Fruit fly (Drosophila melanogaster) whole organism: Measurements from ENCODE around the gene Qsox3.

Experiments used
- CG8478 ChIP-seq: fragments of >200 bp; optimal IDR thresholded peaks from 2 replicates; lab custom pipeline; 2018; ENCODE audit warnings: inconsistent platforms
- pan ChIP-seq: fragments of >200 bp; optimal IDR thresholded peaks from 2 replicates; lab custom pipeline; 2017
- usp ChIP-seq: fragments of >200 bp; optimal IDR thresholded peaks from 2 replicates; lab custom pipeline; 2017; ENCODE audit warnings: missing biosample characterization, missing genetic modification characterization, mixed read lengths

DNA sequence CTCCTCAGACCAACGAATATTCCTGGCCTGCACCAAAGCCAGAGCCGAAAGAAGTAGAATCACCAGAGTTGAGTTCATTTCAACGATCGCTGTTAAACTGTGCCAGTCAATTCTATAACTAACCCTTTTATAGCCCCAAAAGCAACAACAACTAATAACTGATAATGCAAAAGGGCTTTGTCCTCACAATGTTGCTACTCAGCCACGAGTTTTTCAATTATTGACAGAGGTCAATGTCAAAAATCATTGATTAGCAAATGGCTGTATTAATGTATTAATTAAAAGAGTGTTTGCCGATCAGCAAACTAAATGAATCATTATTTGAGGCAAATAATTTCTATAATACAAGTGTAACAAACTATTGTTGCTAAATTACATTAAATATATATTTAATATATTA is 27.3 kb upstream of the Qsox3 start, which contains the start of gene fit:
- no peak for TF ChIP-seq CG8478 (lab: Kevin White, UChicago)
- no peak for TF ChIP-seq pan
- TF ChIP-seq usp (GFP tag; lab: Kevin White, UChicago): no peak
